Worm (Caenorhabditis elegans) whole organism, young adult: Measurements from ENCODE around the gene Y73C8C.4.
"Not testable (repeated sequence)": the region's sequence is repeated elsewhere in the genome, so short reads cannot be mapped to it uniquely, and the experiment has no call there.

Experiments
- F22D6.2 ChIP-seq: sonication (generic microtip); optimal IDR thresholded peaks from 2 replicates; lab custom pipeline; 2016; ENCODE audit warnings: mild to moderate bottlenecking, missing genetic modification characterization, missing compliant biosample characterization
- F52B5.7 ChIP-seq: sonication (generic microtip); optimal IDR thresholded peaks from 2 replicates; lab custom pipeline; 2016; ENCODE audit warnings: mild to moderate bottlenecking, missing genetic modification characterization, missing compliant biosample characterization
- F55B11.4 ChIP-seq: sonication (generic microtip); optimal IDR thresholded peaks from 2 replicates; lab custom pipeline; 2016; ENCODE audit warnings: missing compliant biosample characterization, missing genetic modification characterization, borderline replicate concordance; ENCODE audit not compliant: insufficient read depth
- K12H6.12 ChIP-seq: fragments of 200-800 bp; sonication (Bioruptor generic); optimal IDR thresholded peaks from 2 replicates; lab custom pipeline; 2018; ENCODE audit warnings: mild to moderate bottlenecking, missing genetic modification characterization, missing compliant biosample characterization
- ZK185.1 ChIP-seq: sonication (generic microtip); optimal IDR thresholded peaks from 2 replicates; lab custom pipeline; 2016; ENCODE audit warnings: mild to moderate bottlenecking, missing genetic modification characterization, missing compliant biosample characterization; ENCODE audit not compliant: poor library complexity, severe bottlenecking
- attf-3 ChIP-seq: fragments of 200-800 bp; sonication (Bioruptor generic); conservative IDR thresholded peaks from 2 replicates; pipeline ENCODE4 v1.3.6; 2022; ENCODE audit warnings: missing genetic modification reagents, missing genetic modification characterization, missing compliant biosample characterization
- attf-5 ChIP-seq: fragments of 200-800 bp; sonication (Bioruptor generic); optimal IDR thresholded peaks from 2 replicates; lab custom pipeline; 2018; ENCODE audit warnings: mild to moderate bottlenecking, missing genetic modification characterization, missing compliant biosample characterization
- bed-2 ChIP-seq: fragments of 200-800 bp; sonication (Bioruptor generic); IDR thresholded peaks from 2 replicates; pipeline ENCODE4 v1.3.6; 2022; ENCODE audit warnings: missing genetic modification reagents, missing genetic modification characterization, missing compliant biosample characterization
- cebp-1 ChIP-seq, 2 experiments: fragments of 200-800 bp in 1 of 2; sonication (Bioruptor generic) in 1 of 2; sonication (generic microtip) in 1 of 2; IDR thresholded peaks in 1 of 2; optimal IDR thresholded peaks in 1 of 2; 2 replicates each; pipeline versions ENCODE4 v1.3.6 to Lab custom; 2017 to 2022; ENCODE audit warnings: missing compliant biosample characterization in 2 of 2, missing genetic modification characterization in 2 of 2, mild to moderate bottlenecking in 1 of 2, missing genetic modification reagents in 1 of 2, moderate library complexity in 1 of 2
- ceh-58 ChIP-seq: fragments of 200-800 bp; sonication (Bioruptor generic); IDR thresholded peaks from 2 replicates; pipeline ENCODE4 v1.3.6; 2022; ENCODE audit warnings: missing genetic modification characterization, missing compliant biosample characterization
- ceh-79 ChIP-seq: sonication (generic microtip); optimal IDR thresholded peaks from 2 replicates; lab custom pipeline; 2017; ENCODE audit warnings: mild to moderate bottlenecking, missing genetic modification characterization, missing compliant biosample characterization
- ceh-91 ChIP-seq: fragments of 200-800 bp; sonication (Bioruptor generic); IDR thresholded peaks from 2 replicates; pipeline ENCODE4 v1.3.6; 2022; ENCODE audit warnings: missing genetic modification reagents, missing genetic modification characterization, missing compliant biosample characterization
- chd-7 ChIP-seq: sonication (generic microtip); optimal IDR thresholded peaks from 2 replicates; lab custom pipeline; 2016; ENCODE audit warnings: mild to moderate bottlenecking, missing genetic modification characterization, moderate library complexity, missing compliant biosample characterization
- dox-1 ChIP-seq: fragments of 200-800 bp; sonication (Bioruptor generic); IDR thresholded peaks from 2 replicates; pipeline ENCODE4 v1.3.6; 2022; ENCODE audit warnings: missing genetic modification reagents, missing genetic modification characterization, missing compliant biosample characterization
- egl-44 ChIP-seq: fragments of 200-800 bp; sonication (Bioruptor generic); IDR thresholded peaks from 2 replicates; pipeline ENCODE4 v1.3.6; 2022; ENCODE audit warnings: missing genetic modification reagents, missing genetic modification characterization, missing compliant biosample characterization
- egrh-3 ChIP-seq: fragments of 200-800 bp; sonication (Bioruptor generic); IDR thresholded peaks from 2 replicates; pipeline ENCODE4 v1.3.6; 2022; ENCODE audit warnings: missing genetic modification reagents, missing genetic modification characterization, missing compliant biosample characterization
- ekl-4 ChIP-seq: fragments of 200-800 bp; sonication (Bioruptor generic); IDR thresholded peaks from 2 replicates; pipeline ENCODE4 v1.3.6; 2022; ENCODE audit warnings: missing genetic modification reagents, missing genetic modification characterization, missing compliant biosample characterization
- hlh-12 ChIP-seq: sonication (generic microtip); optimal IDR thresholded peaks from 2 replicates; lab custom pipeline; 2016; ENCODE audit warnings: missing genetic modification characterization, missing compliant biosample characterization
- let-526 ChIP-seq: fragments of 200-800 bp; sonication (Bioruptor generic); IDR thresholded peaks from 2 replicates; pipeline ENCODE4 v1.3.6; 2022; ENCODE audit warnings: missing genetic modification reagents, missing genetic modification characterization, missing compliant biosample characterization
- lin-26 ChIP-seq: fragments of 200-800 bp; sonication (Bioruptor generic); IDR thresholded peaks from 2 replicates; pipeline ENCODE4 v1.3.6; 2022; ENCODE audit warnings: missing genetic modification reagents, missing genetic modification characterization, missing compliant biosample characterization
- lin-54 ChIP-seq: fragments of 200-800 bp; sonication (Bioruptor generic); optimal IDR thresholded peaks from 2 replicates; lab custom pipeline; 2018; ENCODE audit warnings: mild to moderate bottlenecking, missing genetic modification characterization, missing compliant biosample characterization
- mel-28 ChIP-seq: sonication (generic microtip); optimal IDR thresholded peaks from 2 replicates; lab custom pipeline; 2016; ENCODE audit warnings: borderline replicate concordance, mild to moderate bottlenecking, missing genetic modification characterization, missing compliant biosample characterization
- nhr-27 ChIP-seq: fragments of 200-800 bp; sonication (Bioruptor generic); optimal IDR thresholded peaks from 2 replicates; lab custom pipeline; 2018; ENCODE audit warnings: mild to moderate bottlenecking, missing genetic modification characterization, moderate library complexity, missing compliant biosample characterization
- nhr-80 ChIP-seq: sonication (generic microtip); optimal IDR thresholded peaks from 2 replicates; lab custom pipeline; 2016; ENCODE audit warnings: missing genetic modification characterization, missing compliant biosample characterization
- nhr-90 ChIP-seq: sonication (generic microtip); optimal IDR thresholded peaks from 2 replicates; lab custom pipeline; 2016; ENCODE audit warnings: missing genotype, mild to moderate bottlenecking, missing genetic modification characterization, missing compliant biosample characterization
- pbrm-1 ChIP-seq: fragments of 200-800 bp; sonication (Bioruptor generic); IDR thresholded peaks from 2 replicates; pipeline ENCODE4 v1.3.6; 2022; ENCODE audit warnings: missing genetic modification reagents, missing genetic modification characterization, missing compliant biosample characterization
- snpc-4 ChIP-seq, 5 experiments: fragments of 150-350 bp in 1 of 5; sonication (generic microtip) in 4 of 5; optimal IDR thresholded peaks; 2 replicates each; lab custom pipeline; 2014 to 2018; ENCODE audit warnings: missing genetic modification characterization in 5 of 5, missing biosample characterization in 3 of 5, antibody characterized with exemption in 2 of 5, mild to moderate bottlenecking in 2 of 5, missing compliant biosample characterization in 2 of 5, missing genotype in 2 of 5, moderate library complexity in 2 of 5, missing genetic modification reagents in 1 of 5
- tlf-1 ChIP-seq: fragments of 200-800 bp; sonication (Bioruptor generic); optimal IDR thresholded peaks from 2 replicates; lab custom pipeline; 2018; ENCODE audit warnings: mild to moderate bottlenecking, missing genetic modification characterization, missing compliant biosample characterization
- zfh-2 ChIP-seq: fragments of 200-800 bp; sonication (Bioruptor generic); conservative IDR thresholded peaks from 2 replicates; pipeline ENCODE4 v1.3.6; 2022; ENCODE audit warnings: missing genetic modification reagents, missing genetic modification characterization, missing compliant biosample characterization
- ztf-26 ChIP-seq: sonication (generic microtip); optimal IDR thresholded peaks from 2 replicates; lab custom pipeline; 2017; ENCODE audit warnings: missing genetic modification characterization, missing compliant biosample characterization
- ztf-28 ChIP-seq: fragments of 200-800 bp; sonication (Bioruptor generic); IDR thresholded peaks from 2 replicates; pipeline ENCODE4 v1.3.6; 2022; ENCODE audit warnings: missing genetic modification reagents, missing genetic modification characterization, missing compliant biosample characterization

Y73C8C.4 gene

ce11 chrV:3102049-3102448 is at the start of gene Y73C8C.4:
Gene Y73C8C.4, minus strand, starts transcription at chrV:3102149.
- TF ChIP-seq nhr-27; attf-3 (GFP tag; lab: Robert Waterston, UW); cebp-1 (GFP tag; IDR thresholded peaks at IDR 0.05; lab: Robert Waterston, UW); cebp-1 (tag; optimal IDR thresholded peaks at IDR 0.05; lab: Kevin White, UChicago): not testable (repeated sequence)

ce11 chrV:3149910-3150428 is 48.0 kb upstream of the Y73C8C.4 start:
- TF ChIP-seq K12H6.12 = no peak
- TF ChIP-seq nhr-80 (tag; lab: Kevin White, UChicago) = no peak
- TF ChIP-seq zfh-2 (GFP tag; lab: Robert Waterston, UW) = peak; percentile 89
- no peak for TF ChIP-seq snpc-4 (GFP tag; optimal IDR thresholded peaks at IDR 0.05; lab: Kevin White, UChicago)
- peak in 2 of 4 experiments; percentile 58 to 86 for TF ChIP-seq snpc-4 (tag; optimal IDR thresholded peaks at IDR 0.05; lab: Kevin White, UChicago)
- TF ChIP-seq dox-1 (GFP tag; lab: Robert Waterston, UW) = no peak
- no peak for TF ChIP-seq chd-7
- TF ChIP-seq hlh-12 (tag; lab: Kevin White, UChicago) = no peak
- TF ChIP-seq ztf-28 (GFP tag; lab: Robert Waterston, UW) = peak; percentile 40; the same call in 1 of the 2 replicates
- TF ChIP-seq F55B11.4 (tag; lab: Kevin White, UChicago) = no peak
- peak; percentile 39; the same call in 1 of the 2 replicates for TF ChIP-seq egrh-3 (GFP tag; lab: Robert Waterston, UW)

ce11 chrV:3146932-3147331 is 45.0 kb upstream of the Y73C8C.4 start, which contains the start of gene srab-11:
Gene srab-11, minus strand, starts transcription at chrV:3147032.
- TF ChIP-seq attf-5 (GFP tag; lab: Kevin White, UChicago) = no peak
- no peak for TF ChIP-seq lin-54 (GFP tag; lab: Kevin White, UChicago)
- no peak for TF ChIP-seq ceh-58 (GFP tag; lab: Robert Waterston, UW)
- TF ChIP-seq pbrm-1 (GFP tag; lab: Robert Waterston, UW) = no peak
- no peak for TF ChIP-seq let-526 (GFP tag; lab: Robert Waterston, UW)
- TF ChIP-seq, all 124 proteins: peak for 0

ce11 chrV:3145241-3145640 is 43.3 kb upstream of the Y73C8C.4 start:
- TF ChIP-seq ekl-4 (GFP tag; lab: Robert Waterston, UW) (no peak), zfh-2 (GFP tag; lab: Robert Waterston, UW) (peak; percentile 87), egrh-3 (GFP tag; lab: Robert Waterston, UW) (peak; percentile 81; the same call in 1 of the 2 replicates)

- TF ChIP-seq dox-1 (GFP tag; lab: Robert Waterston, UW) (no peak), F52B5.7 (tag; lab: Kevin White, UChicago) (no peak)
These were observed 42.5 kb upstream of the Y73C8C.4 start, which contains the start of gene srab-10 for ce11 chrV:3144494-3144893. Gene srab-10, minus strand, starts transcription at chrV:3144594.

ce11 chrV:3141190-3141589 is 39.2 kb upstream of the Y73C8C.4 start, which contains the start of gene srab-9:
Gene srab-9, minus strand, starts transcription at chrV:3141290.
- TF ChIP-seq ZK185.1 = no peak
- no peak for TF ChIP-seq ceh-91 (GFP tag; lab: Robert Waterston, UW)
- no peak for TF ChIP-seq ztf-26
- no peak for TF ChIP-seq egl-44 (GFP tag; lab: Robert Waterston, UW)
- TF ChIP-seq nhr-90 = no peak
- no peak for TF ChIP-seq mel-28 (tag; lab: Kevin White, UChicago)
- TF ChIP-seq bed-2 (GFP tag; lab: Robert Waterston, UW) = no peak
- no peak for TF ChIP-seq tlf-1
- no peak for TF ChIP-seq ceh-79 (tag; lab: Kevin White, UChicago)
- TF ChIP-seq F22D6.2 (tag; lab: Kevin White, UChicago) = no peak
- TF ChIP-seq lin-26 (GFP tag; lab: Robert Waterston, UW) = no peak
